Worm (Caenorhabditis elegans): ENCODE measurements around the gene B0222.11.
A peak's percentile ranks its signal among the peaks of the same experiment; 100 is the strongest.

B0222.11 gene

ce11 chrV:9166306-9166705 is 1.7 kb downstream of the B0222.11 start (continued):
- TF ChIP-seq unc-130 (tag; optimal IDR thresholded peaks at IDR 0.05) (no peak), nhr-85 (tag) (peak; percentile 89), lin-14 (GFP tag; optimal IDR thresholded peaks at IDR 0.05) (peak; percentile 84), C16A3.4 (tag; optimal IDR thresholded peaks at IDR 0.05) (peak; percentile 12), C34B4.2 (tag; optimal IDR thresholded peaks at IDR 0.05) (no peak), irx-1 (tag; optimal IDR thresholded peaks at IDR 0.05) (peak; percentile 35), nhr-12 (tag; optimal IDR thresholded peaks at IDR 0.05) (no peak), nhr-47 (tag; optimal IDR thresholded peaks at IDR 0.05) (peak; percentile 13), grh-1 (GFP tag; IDR thresholded peaks at IDR 0.05) (peak; percentile 34)

ce11 chrV:9165073-9165699 is 2.8 kb downstream of the B0222.11 start, which contains the start of gene col-10:
TSS of gene col-10 (minus strand) at chrV:9165307.
- TF ChIP-seq grh-1 (GFP tag; IDR thresholded peaks at IDR 0.05) (peak; percentile 18; the same call in 1 of the 2 replicates), tbx-2 (tag; optimal IDR thresholded peaks at IDR 0.05) (no peak), rnt-1 (tag; optimal IDR thresholded peaks at IDR 0.05) (no peak), blmp-1 (tag; optimal IDR thresholded peaks at IDR 0.05) (peak; percentile 64), C04F5.9 (tag; optimal IDR thresholded peaks at IDR 0.05) (no peak), aly-2 (tag; optimal IDR thresholded peaks at IDR 0.05) (no peak), swsn-7 (tag; optimal IDR thresholded peaks at IDR 0.05) (no peak), ztf-4 (tag; optimal IDR thresholded peaks at IDR 0.05) (peak; percentile 29), unc-130 (tag; optimal IDR thresholded peaks at IDR 0.05) (no peak), nhr-11 (tag; optimal IDR thresholded peaks at IDR 0.05) (no peak), xbp-1 (tag; optimal IDR thresholded peaks at IDR 0.05) (peak; percentile 23), ces-1 (GFP tag; optimal IDR thresholded peaks at IDR 0.05) (no peak), lin-15B (tag; optimal IDR thresholded peaks at IDR 0.05) (no peak), alr-1 (tag; optimal IDR thresholded peaks at IDR 0.05; ENCODE audit: borderline replicate concordance) (no peak), nhr-47 (tag; optimal IDR thresholded peaks at IDR 0.05) (peak; percentile 34), sptf-1 (tag; optimal IDR thresholded peaks at IDR 0.05) (no peak), fkh-10 (GFP tag; optimal IDR thresholded peaks at IDR 0.05) (no peak), vab-15 (tag; optimal IDR thresholded peaks at IDR 0.05) (no peak), ets-5 (GFP tag; IDR thresholded peaks at IDR 0.05) (no peak), snu-23 (GFP tag; optimal IDR thresholded peaks at IDR 0.05) (peak; percentile 74), elt-3 (tag; optimal IDR thresholded peaks at IDR 0.05) (peak in 4 of 6 experiments; percentile 40 to 82 (median 62)), nhr-84 (tag; optimal IDR thresholded peaks at IDR 0.05) (no peak), jun-1 (tag; optimal IDR thresholded peaks at IDR 0.05) (no peak), unc-30 (tag; optimal IDR thresholded peaks at IDR 0.05) (no peak), dsc-1 (tag; optimal IDR thresholded peaks at IDR 0.05) (no peak), mef-2 (tag; optimal IDR thresholded peaks at IDR 0.05) (no peak), efl-1 (optimal IDR thresholded peaks at IDR 0.05) (no peak), efl-1 (GFP tag; optimal IDR thresholded peaks at IDR 0.05 in 1 of 2) (no peak), nhr-19 (GFP tag; conservative IDR thresholded peaks at IDR 0.05) (peak; percentile 31; the same call in 1 of the 2 replicates), ceh-63 (GFP tag; optimal IDR thresholded peaks at IDR 0.05) (no peak), ceh-82 (tag; optimal IDR thresholded peaks at IDR 0.05) (no peak), sox-4 (tag; optimal IDR thresholded peaks at IDR 0.05) (no peak), lsy-2 (tag; optimal IDR thresholded peaks at IDR 0.05) (peak in 1 of 2 experiments; percentile 7), aha-1 (tag; optimal IDR thresholded peaks at IDR 0.05) (no peak), irx-1 (tag; optimal IDR thresholded peaks at IDR 0.05) (no peak), nhr-90 (tag; optimal IDR thresholded peaks at IDR 0.05; ENCODE audit: poor library complexity) (peak; percentile 62), pqm-1 (tag; optimal IDR thresholded peaks at IDR 0.05) (no peak), pax-3 (tag; optimal IDR thresholded peaks at IDR 0.05) (no peak), zip-4 (GFP tag; optimal IDR thresholded peaks at IDR 0.05) (no peak), nhr-85 (tag) (peak; percentile 98), unc-62 (GFP tag; optimal IDR thresholded peaks at IDR 0.05) (no peak), fkh-8 (tag; optimal IDR thresholded peaks at IDR 0.05) (no peak), nhr-71 (tag; optimal IDR thresholded peaks at IDR 0.05) (peak; percentile 71), dpl-1 (GFP tag; optimal IDR thresholded peaks at IDR 0.05) (peak in 1 of 3 experiments; percentile 9), lin-14 (GFP tag; optimal IDR thresholded peaks at IDR 0.05) (peak; percentile 91), unc-86 (tag; optimal IDR thresholded peaks at IDR 0.05) (no peak), lin-13 (GFP tag; optimal IDR thresholded peaks at IDR 0.05) (no peak)
